Fruit fly (Drosophila melanogaster): ENCODE measurements around the gene Alg9.

DNA sequence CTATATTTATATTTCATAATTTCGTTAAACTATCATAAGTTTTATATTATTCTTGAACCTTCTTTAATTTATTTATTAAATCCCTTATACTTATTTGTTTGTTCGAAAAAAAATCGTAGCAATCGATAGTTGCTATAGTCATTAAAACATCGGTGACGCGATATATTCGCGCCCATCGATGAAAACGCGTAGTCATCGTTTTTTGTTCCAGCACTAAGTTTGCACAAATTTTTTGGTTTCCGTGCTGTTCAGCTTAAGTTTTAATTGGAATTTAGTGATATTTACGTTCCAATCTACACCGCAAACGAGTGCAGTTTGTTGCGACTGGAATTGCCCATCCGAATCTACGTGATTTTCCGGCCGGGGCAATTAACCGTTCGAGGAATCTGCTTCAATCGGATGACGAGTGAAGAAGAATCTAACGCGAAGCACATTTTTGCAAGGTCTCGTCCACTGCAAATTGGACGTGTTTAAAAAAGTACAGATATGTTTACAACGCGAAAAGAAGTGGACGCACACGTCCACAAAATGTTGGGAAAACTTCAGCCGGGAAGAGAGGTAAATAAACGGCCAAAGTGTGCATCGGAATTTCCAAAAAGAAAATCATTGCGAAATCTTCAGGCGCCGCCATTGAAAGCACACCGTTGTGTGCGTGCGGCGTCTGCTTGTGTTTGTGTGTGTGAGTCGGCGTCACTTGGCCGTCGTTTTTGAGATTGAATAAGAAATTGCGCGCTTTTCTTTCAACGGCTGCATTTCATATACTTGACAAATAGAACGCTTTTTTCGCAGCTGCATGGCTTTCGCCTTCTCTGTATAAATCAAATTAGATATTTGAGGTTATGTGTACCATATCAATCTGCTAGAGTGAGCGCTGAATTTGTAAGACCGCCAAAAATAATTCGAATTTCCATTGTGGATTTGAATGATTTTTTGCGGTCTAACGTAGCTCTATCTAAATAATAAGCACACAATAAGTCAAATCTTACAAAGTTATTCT, 28.1 kb downstream of the Alg9 start, which contains the start of gene Nup358:
- TF ChIP-seq psq (optimal IDR thresholded peaks at IDR 0.05): no peak
- no peak for TF ChIP-seq insv (optimal IDR thresholded peaks at IDR 0.05)
- TF ChIP-seq ttk (optimal IDR thresholded peaks at IDR 0.05): no peak
- no peak for TF ChIP-seq Sin3A (optimal IDR thresholded peaks at IDR 0.05)

Measured in Kc167 (cell line).